Worm (Caenorhabditis elegans) whole organism, L4 larva: ENCODE results near the gene ttr-31.

ENCODE experiments used
- Y105C5A.15 ChIP-seq: fragments of 200-800 bp; sonication (Bioruptor generic); IDR thresholded peaks from 2 replicates; pipeline ENCODE4 v1.3.6; 2022; ENCODE audit warnings: missing genetic modification characterization, missing compliant biosample characterization
- aly-2 ChIP-seq: sonication (generic microtip); optimal IDR thresholded peaks from 2 replicates; lab custom pipeline; 2018; ENCODE audit warnings: missing biosample characterization, missing genetic modification characterization
- daf-19 ChIP-seq: fragments of 200-800 bp; sonication (Bioruptor generic); conservative IDR thresholded peaks from 2 replicates; pipeline ENCODE4 v1.3.6; 2022; ENCODE audit warnings: missing genetic modification characterization, missing compliant biosample characterization
- lin-39 ChIP-seq: fragments of 150-350 bp; optimal IDR thresholded peaks from 2 replicates; lab custom pipeline; 2014; ENCODE audit warnings: missing biosample characterization, missing genetic modification reagents, missing genetic modification characterization
- mep-1 ChIP-seq: fragments of 150-350 bp; sonication (generic microtip); optimal IDR thresholded peaks from 3 replicates; lab custom pipeline; 2014; ENCODE audit warnings: missing biosample characterization, missing genetic modification characterization
- nhr-11 ChIP-seq: fragments of 150-350 bp; optimal IDR thresholded peaks from 2 replicates; lab custom pipeline; 2014; ENCODE audit warnings: missing biosample characterization, missing genetic modification characterization
- nhr-111 ChIP-seq: fragments of 200-800 bp; sonication (Bioruptor generic); optimal IDR thresholded peaks from 2 replicates; lab custom pipeline; 2018; ENCODE audit warnings: mild to moderate bottlenecking, missing genetic modification characterization, missing compliant biosample characterization
- nhr-28 ChIP-seq: fragments of 150-350 bp; optimal IDR thresholded peaks from 2 replicates; lab custom pipeline; 2014; ENCODE audit warnings: missing biosample characterization, missing genetic modification characterization
- php-3 ChIP-seq: fragments of 200-800 bp; sonication (Bioruptor generic); IDR thresholded peaks from 2 replicates; pipeline ENCODE4 v1.3.6; 2022; ENCODE audit warnings: missing genetic modification reagents, missing genetic modification characterization, missing compliant biosample characterization
- unc-39 ChIP-seq: sonication (generic microtip); optimal IDR thresholded peaks from 2 replicates; lab custom pipeline; 2017; ENCODE audit warnings: missing biosample characterization, missing genetic modification characterization
- unc-62 ChIP-seq, 3 experiments: fragments of 150-350 bp in 1 of 3; sonication (generic microtip); optimal IDR thresholded peaks in 2 of 3; peaks in 1 of 3; 1 replicate in 1 of 3; 2 replicates in 2 of 3; lab custom pipeline; 2014 to 2017; ENCODE audit warnings: missing biosample characterization in 3 of 3, missing genetic modification characterization in 3 of 3, missing genetic modification reagents in 3 of 3, missing genotype in 1 of 3

- TF ChIP-seq lin-39 (tag; lab: Kevin White, UChicago) (no peak), nhr-111 (GFP tag; lab: Kevin White, UChicago) (no peak), aly-2 (no peak), mep-1 (tag; lab: Kevin White, UChicago) (no peak), nhr-11 (no peak), daf-19 (GFP tag; lab: Robert Waterston, UW) (no peak), php-3 (GFP tag; lab: Robert Waterston, UW) (no peak), unc-62 (GFP tag; optimal IDR thresholded peaks at IDR 0.05 in 1 of 2; lab: Kevin White, UChicago) (no peak), unc-62 (tag; optimal IDR thresholded peaks at IDR 0.05; lab: Kevin White, UChicago) (no peak), unc-39 (no peak), Y105C5A.15 (GFP tag; lab: Robert Waterston, UW) (no peak), nhr-28 (no peak)
These were observed 23.6 kb upstream of the ttr-31 start for ce11 chrX:11032412-11032811.
